Worm (Caenorhabditis elegans): ENCODE results near the gene apc-11.

Gene apc-11

DNA sequence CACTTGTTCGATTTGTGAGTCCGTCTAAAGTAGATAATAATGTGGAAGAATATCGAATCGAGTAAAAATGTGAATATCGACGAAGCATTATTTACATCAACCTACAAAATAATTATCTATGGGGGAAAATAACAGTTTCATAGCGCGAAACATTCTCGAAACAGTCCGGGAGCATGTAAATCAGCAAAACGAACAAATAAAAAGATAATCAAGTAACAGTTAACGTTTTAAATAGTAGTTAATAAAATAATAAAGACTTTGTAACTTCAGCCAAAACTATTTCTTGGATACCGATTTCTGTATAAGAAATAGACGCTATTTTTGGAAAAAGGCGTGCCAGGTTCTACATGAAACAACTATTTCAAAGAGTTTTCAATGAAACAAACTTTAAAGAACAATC lies 26.2 kb downstream of the apc-11 start, which contains the start of gene mlcd-1:
Gene mlcd-1 (minus strand): TSS at position 101 of the 400 bp plus-strand sequence.
- no peak for TF ChIP-seq ceh-36 (tag; optimal IDR thresholded peaks at IDR 0.05)
- TF ChIP-seq aly-1 (tag; optimal IDR thresholded peaks at IDR 0.05): no peak
- no peak for TF ChIP-seq hnd-1 (tag; optimal IDR thresholded peaks at IDR 0.05)
- TF ChIP-seq pes-1 (GFP tag; IDR thresholded peaks at IDR 0.05): no peak
- TF ChIP-seq hmg-4 (GFP tag; optimal IDR thresholded peaks at IDR 0.05): no peak
- no peak for TF ChIP-seq flt-1 (GFP tag; IDR thresholded peaks at IDR 0.05)
- no peak for TF ChIP-seq scrt-1 (GFP tag; IDR thresholded peaks at IDR 0.05)
- no peak for TF ChIP-seq sea-1 (GFP tag; conservative IDR thresholded peaks at IDR 0.05)
- no peak for TF ChIP-seq ama-1 (optimal IDR thresholded peaks at IDR 0.05)
- TF ChIP-seq tbx-11 (GFP tag; IDR thresholded peaks at IDR 0.05): no peak
- no peak for TF ChIP-seq B0310.2 (tag; optimal IDR thresholded peaks at IDR 0.05)
- TF ChIP-seq tbx-37 (GFP tag; conservative IDR thresholded peaks at IDR 0.05): no peak
- TF ChIP-seq ets-7 (tag; optimal IDR thresholded peaks at IDR 0.05): no peak
- TF ChIP-seq F13C5.2 (tag; optimal IDR thresholded peaks at IDR 0.05): no peak
- TF ChIP-seq hmbx-1 (tag; optimal IDR thresholded peaks at IDR 0.05): no peak
- no peak for TF ChIP-seq ceh-13 (GFP tag; optimal IDR thresholded peaks at IDR 0.05)
- TF ChIP-seq tra-4 (tag; optimal IDR thresholded peaks at IDR 0.05): no peak

DNA sequence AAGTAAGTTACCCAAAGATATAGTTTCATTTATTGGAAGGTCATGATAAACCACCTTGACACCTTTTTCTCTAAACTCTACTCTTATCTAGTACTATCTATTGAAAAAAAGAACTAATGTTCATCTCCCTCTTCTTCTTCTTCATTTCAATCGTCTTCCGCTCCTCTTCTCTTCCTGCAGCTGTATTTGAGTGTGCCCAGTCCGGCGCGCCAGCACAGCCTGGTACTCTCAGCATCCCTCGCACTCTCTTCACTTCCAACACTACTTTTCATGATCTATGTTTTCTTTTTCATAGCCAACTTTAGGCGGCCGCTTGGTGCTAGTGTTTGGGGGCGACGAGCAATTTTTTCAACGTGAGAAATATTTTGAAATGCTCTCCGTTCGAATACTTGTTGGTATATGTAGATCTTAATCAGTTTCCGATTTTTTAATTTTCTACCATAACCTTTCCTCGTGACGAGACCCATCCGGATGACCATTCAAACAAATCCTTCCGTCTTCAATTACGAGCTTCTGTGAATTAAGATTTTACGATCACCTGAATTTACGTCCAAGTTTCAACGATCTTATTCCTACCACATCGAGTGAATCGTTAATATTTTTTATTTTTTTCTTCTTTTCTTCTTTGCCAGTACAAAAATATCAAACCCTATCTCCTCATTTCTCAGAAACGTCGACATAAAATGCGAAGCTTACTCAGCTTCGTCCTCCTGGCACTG lies 32.0 kb downstream of the apc-11 start, which contains the start of gene pan-1:
Gene pan-1 (plus strand): TSS at position 669 of the 719 bp plus-strand sequence.
- TF ChIP-seq F13C5.2 (tag; optimal IDR thresholded peaks at IDR 0.05) (peak; percentile 32), ceh-36 (tag; optimal IDR thresholded peaks at IDR 0.05) (no peak), hmbx-1 (tag; optimal IDR thresholded peaks at IDR 0.05) (no peak)

DNA sequence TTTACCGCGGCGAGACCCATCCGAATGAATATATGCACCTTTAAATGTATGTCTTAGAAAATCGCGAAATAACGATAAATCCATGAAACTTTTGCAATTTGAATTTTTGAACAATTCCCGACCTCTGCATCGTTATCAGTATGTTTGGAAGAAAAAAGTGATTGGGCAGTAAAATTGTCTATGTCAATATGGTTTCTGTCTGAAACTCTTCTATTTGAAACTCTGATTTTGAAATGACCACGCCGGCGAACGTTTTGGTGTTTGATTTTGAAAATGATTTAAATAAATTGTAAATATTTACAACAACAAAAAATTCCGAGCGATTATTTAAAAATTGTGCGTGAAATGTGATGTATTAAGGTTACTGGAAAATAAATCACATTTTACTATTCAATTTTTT lies 32.9 kb downstream of the apc-11 start:
- no peak for TF ChIP-seq hmg-4 (GFP tag; optimal IDR thresholded peaks at IDR 0.05)
- no peak for TF ChIP-seq hnd-1 (tag; optimal IDR thresholded peaks at IDR 0.05)
- TF ChIP-seq aly-1 (tag; optimal IDR thresholded peaks at IDR 0.05): no peak
- TF ChIP-seq sea-1 (GFP tag; conservative IDR thresholded peaks at IDR 0.05): no peak
- TF ChIP-seq ceh-13 (GFP tag; optimal IDR thresholded peaks at IDR 0.05): no peak
- TF ChIP-seq ets-7 (tag; optimal IDR thresholded peaks at IDR 0.05): no peak
- TF ChIP-seq ceh-36 (tag; optimal IDR thresholded peaks at IDR 0.05): no peak
- TF ChIP-seq tbx-37 (GFP tag; conservative IDR thresholded peaks at IDR 0.05): no peak
- TF ChIP-seq pes-1 (GFP tag; IDR thresholded peaks at IDR 0.05): no peak
- no peak for TF ChIP-seq B0310.2 (tag; optimal IDR thresholded peaks at IDR 0.05)
- TF ChIP-seq F13C5.2 (tag; optimal IDR thresholded peaks at IDR 0.05): no peak

DNA sequence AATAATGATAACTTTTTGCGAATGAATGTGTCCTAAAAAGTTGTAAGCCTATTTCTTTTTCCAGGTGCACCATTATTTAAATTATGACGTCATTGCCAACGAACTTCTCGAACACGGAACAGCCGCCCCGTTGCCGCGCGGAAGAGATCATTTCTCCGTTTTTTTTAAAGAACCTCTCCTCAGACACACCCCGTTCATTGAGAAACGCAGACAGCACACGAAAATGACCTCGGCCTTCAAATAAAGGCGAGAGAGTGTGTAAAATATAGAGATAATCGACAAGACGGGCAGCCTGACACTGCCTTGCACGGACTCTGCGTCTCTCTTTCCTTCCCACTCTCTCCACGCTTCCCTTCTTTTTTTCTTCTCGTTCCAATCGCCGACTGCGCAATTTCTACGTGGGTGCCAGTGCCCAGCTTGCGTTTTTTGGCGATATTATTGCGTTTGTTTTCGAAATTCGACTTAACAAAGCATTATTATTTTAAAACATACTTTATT lies 33.8 kb downstream of the apc-11 start:
- TF ChIP-seq hmg-4 (GFP tag; optimal IDR thresholded peaks at IDR 0.05): peak; percentile 7
- peak; percentile 41 for TF ChIP-seq F13C5.2 (tag; optimal IDR thresholded peaks at IDR 0.05)
- TF ChIP-seq sea-1 (GFP tag; conservative IDR thresholded peaks at IDR 0.05): no peak

DNA sequence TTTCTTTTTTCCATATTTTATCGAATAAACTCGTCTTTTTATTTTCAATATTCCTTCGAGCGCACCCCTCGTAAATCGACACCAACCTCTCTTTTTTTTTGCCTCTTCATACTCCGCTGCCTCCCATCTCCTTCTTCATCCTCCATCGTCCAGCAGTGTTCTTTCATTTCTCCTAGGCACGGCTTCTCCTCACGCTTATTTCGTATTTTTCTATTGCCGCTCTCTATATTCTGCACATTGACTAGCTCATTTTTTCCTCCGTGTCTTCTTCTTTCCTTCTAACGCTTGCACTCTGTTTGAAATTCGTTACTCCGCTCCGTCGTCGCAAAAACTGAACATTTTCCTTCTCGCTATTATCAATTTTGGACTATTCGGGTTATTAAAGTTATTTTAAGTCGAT lies 38.9 kb downstream of the apc-11 start:
- TF ChIP-seq tra-4 (tag; optimal IDR thresholded peaks at IDR 0.05): no peak
- TF ChIP-seq sea-1 (GFP tag; conservative IDR thresholded peaks at IDR 0.05): no peak
- TF ChIP-seq B0310.2 (tag; optimal IDR thresholded peaks at IDR 0.05): no peak
- TF ChIP-seq aly-1 (tag; optimal IDR thresholded peaks at IDR 0.05): no peak
- no peak for TF ChIP-seq ceh-13 (GFP tag; optimal IDR thresholded peaks at IDR 0.05)
- TF ChIP-seq hmg-4 (GFP tag; optimal IDR thresholded peaks at IDR 0.05): no peak
- no peak for TF ChIP-seq ets-7 (tag; optimal IDR thresholded peaks at IDR 0.05)
- no peak for TF ChIP-seq ceh-36 (tag; optimal IDR thresholded peaks at IDR 0.05)
- no peak for TF ChIP-seq F13C5.2 (tag; optimal IDR thresholded peaks at IDR 0.05)
- TF ChIP-seq ama-1 (optimal IDR thresholded peaks at IDR 0.05): no peak
- TF ChIP-seq tbx-11 (GFP tag; IDR thresholded peaks at IDR 0.05): no peak
- TF ChIP-seq pes-1 (GFP tag; IDR thresholded peaks at IDR 0.05): no peak
- no peak for TF ChIP-seq flt-1 (GFP tag; IDR thresholded peaks at IDR 0.05)
- no peak for TF ChIP-seq hnd-1 (tag; optimal IDR thresholded peaks at IDR 0.05)
- TF ChIP-seq scrt-1 (GFP tag; IDR thresholded peaks at IDR 0.05): no peak
- no peak for TF ChIP-seq hmbx-1 (tag; optimal IDR thresholded peaks at IDR 0.05)
- no peak for TF ChIP-seq tbx-37 (GFP tag; conservative IDR thresholded peaks at IDR 0.05)

DNA sequence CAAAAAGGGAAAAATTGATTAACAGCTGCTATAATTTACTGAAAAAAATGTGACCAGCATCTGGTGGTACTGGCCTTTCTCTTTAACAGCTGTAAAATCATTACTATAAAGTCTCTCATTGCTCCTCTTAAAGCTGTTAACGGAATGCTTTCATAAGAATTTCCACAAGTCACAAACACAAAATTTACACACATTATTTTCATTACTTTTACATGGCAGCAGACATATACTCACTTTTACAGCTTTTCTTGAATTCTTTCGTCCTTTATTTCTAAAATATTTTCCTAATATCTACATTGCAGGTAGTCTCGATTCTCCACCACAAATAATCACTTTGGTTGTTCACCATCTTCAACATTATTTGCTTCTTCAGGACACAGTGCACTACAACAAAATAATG lies 40.9 kb downstream of the apc-11 start, which contains the start of gene imph-1:
Gene imph-1 (plus strand): TSS at position 301 of the 400 bp plus-strand sequence.
- no peak for TF ChIP-seq aly-1 (tag; optimal IDR thresholded peaks at IDR 0.05)
- TF ChIP-seq hmg-4 (GFP tag; optimal IDR thresholded peaks at IDR 0.05): no peak
- TF ChIP-seq flt-1 (GFP tag; IDR thresholded peaks at IDR 0.05): no peak
- no peak for TF ChIP-seq hmbx-1 (tag; optimal IDR thresholded peaks at IDR 0.05)
- TF ChIP-seq B0310.2 (tag; optimal IDR thresholded peaks at IDR 0.05): no peak
- TF ChIP-seq pes-1 (GFP tag; IDR thresholded peaks at IDR 0.05): no peak
- no peak for TF ChIP-seq F13C5.2 (tag; optimal IDR thresholded peaks at IDR 0.05)
- no peak for TF ChIP-seq tbx-37 (GFP tag; conservative IDR thresholded peaks at IDR 0.05)
- no peak for TF ChIP-seq ama-1 (optimal IDR thresholded peaks at IDR 0.05)
- TF ChIP-seq sea-1 (GFP tag; conservative IDR thresholded peaks at IDR 0.05): no peak
- TF ChIP-seq ceh-36 (tag; optimal IDR thresholded peaks at IDR 0.05): no peak
- no peak for TF ChIP-seq scrt-1 (GFP tag; IDR thresholded peaks at IDR 0.05)
- no peak for TF ChIP-seq ets-7 (tag; optimal IDR thresholded peaks at IDR 0.05)
- TF ChIP-seq ceh-13 (GFP tag; optimal IDR thresholded peaks at IDR 0.05): no peak
- no peak for TF ChIP-seq tra-4 (tag; optimal IDR thresholded peaks at IDR 0.05)
- TF ChIP-seq hnd-1 (tag; optimal IDR thresholded peaks at IDR 0.05): no peak

DNA sequence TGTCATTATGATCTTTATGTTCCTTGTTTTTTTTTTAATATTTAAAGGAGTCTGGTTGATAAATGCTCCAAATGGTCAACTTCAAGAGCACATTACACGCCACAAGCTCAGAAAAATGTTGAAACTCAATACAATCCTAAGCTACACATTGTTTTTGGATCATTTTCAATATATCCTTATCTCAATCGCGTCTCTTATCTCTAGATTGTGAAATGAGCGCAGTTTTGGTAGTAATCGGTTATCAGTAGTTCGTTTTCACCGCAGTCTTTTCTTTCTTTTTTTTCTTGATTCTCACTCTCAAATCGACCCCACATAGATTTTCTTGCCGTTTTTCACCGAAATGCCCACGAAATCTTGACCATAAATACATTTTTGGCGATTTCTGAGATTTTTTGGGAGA lies 41.4 kb downstream of the apc-11 start:
- TF ChIP-seq tbx-11 (GFP tag; IDR thresholded peaks at IDR 0.05) (no peak), tra-4 (tag; optimal IDR thresholded peaks at IDR 0.05) (no peak), sea-1 (GFP tag; conservative IDR thresholded peaks at IDR 0.05) (no peak), hmg-4 (GFP tag; optimal IDR thresholded peaks at IDR 0.05) (no peak), hmbx-1 (tag; optimal IDR thresholded peaks at IDR 0.05) (no peak), ceh-13 (GFP tag; optimal IDR thresholded peaks at IDR 0.05) (no peak), ama-1 (optimal IDR thresholded peaks at IDR 0.05) (no peak), B0310.2 (tag; optimal IDR thresholded peaks at IDR 0.05) (no peak), hnd-1 (tag; optimal IDR thresholded peaks at IDR 0.05) (no peak), aly-1 (tag; optimal IDR thresholded peaks at IDR 0.05) (no peak), ets-7 (tag; optimal IDR thresholded peaks at IDR 0.05) (no peak), tbx-37 (GFP tag; conservative IDR thresholded peaks at IDR 0.05) (no peak), pes-1 (GFP tag; IDR thresholded peaks at IDR 0.05) (no peak)

Measured in whole organism, early embryonic.